Worm (Caenorhabditis elegans) whole organism, young adult: ENCODE measurements around the gene ulp-4.

Experiments
- B0035.1 ChIP-seq: sonication (generic microtip); optimal IDR thresholded peaks from 2 replicates; lab custom pipeline; 2016; ENCODE audit warnings: missing genetic modification characterization, mild to moderate bottlenecking, missing compliant biosample characterization, missing genotype, missing genetic modification reagents
- B0261.1 ChIP-seq: sonication (generic microtip); optimal IDR thresholded peaks from 2 replicates; lab custom pipeline; 2016; ENCODE audit warnings: mild to moderate bottlenecking, missing genetic modification characterization, moderate library complexity, missing compliant biosample characterization
- C17E4.6 ChIP-seq: fragments of 200-800 bp; sonication (Bioruptor generic); IDR thresholded peaks from 2 replicates; pipeline ENCODE4 v1.3.6; 2022; ENCODE audit warnings: missing genetic modification reagents, missing genetic modification characterization, missing compliant biosample characterization
- D2030.7 ChIP-seq: fragments of 200-800 bp; sonication (Bioruptor generic); IDR thresholded peaks from 2 replicates; pipeline ENCODE4 v1.3.6; 2022; ENCODE audit warnings: missing genetic modification reagents, missing genetic modification characterization, missing compliant biosample characterization
- F37B4.10 ChIP-seq: fragments of 200-800 bp; sonication (Bioruptor generic); IDR thresholded peaks from 2 replicates; pipeline ENCODE4 v1.3.6; 2022; ENCODE audit warnings: missing genetic modification characterization, missing compliant biosample characterization
- F52B5.7 ChIP-seq: sonication (generic microtip); optimal IDR thresholded peaks from 2 replicates; lab custom pipeline; 2016; ENCODE audit warnings: mild to moderate bottlenecking, missing genetic modification characterization, missing compliant biosample characterization
- F57C9.4 ChIP-seq: sonication (generic microtip); optimal IDR thresholded peaks from 2 replicates; lab custom pipeline; 2017; ENCODE audit warnings: mild to moderate bottlenecking, missing genetic modification characterization, missing compliant biosample characterization
- K11D2.4 ChIP-seq: fragments of 200-800 bp; sonication (Bioruptor generic); IDR thresholded peaks from 2 replicates; pipeline ENCODE4 v1.3.6; 2022; ENCODE audit warnings: missing genetic modification reagents, missing genetic modification characterization, missing compliant biosample characterization
- T07F8.4 ChIP-seq: sonication (generic microtip); optimal IDR thresholded peaks from 2 replicates; lab custom pipeline; 2016; ENCODE audit warnings: mild to moderate bottlenecking, missing genetic modification characterization, moderate library complexity, missing compliant biosample characterization
- T26A5.8 ChIP-seq: sonication (generic microtip); optimal IDR thresholded peaks from 2 replicates; lab custom pipeline; 2016; ENCODE audit warnings: missing genetic modification characterization, missing compliant biosample characterization
- Y53G8AR.9 ChIP-seq: fragments of 200-800 bp; sonication (Bioruptor generic); conservative IDR thresholded peaks from 2 replicates; pipeline ENCODE4 v1.3.6; 2022; ENCODE audit warnings: missing genetic modification reagents, missing genetic modification characterization, missing compliant biosample characterization
- Y56A3A.18 ChIP-seq: fragments of 200-800 bp; sonication (Bioruptor generic); IDR thresholded peaks from 2 replicates; pipeline ENCODE4 v1.3.6; 2022; ENCODE audit warnings: missing genetic modification reagents, missing genetic modification characterization, missing compliant biosample characterization
- akir-1 ChIP-seq: fragments of 200-800 bp; sonication (Bioruptor generic); optimal IDR thresholded peaks from 2 replicates; lab custom pipeline; 2018; ENCODE audit warnings: mild to moderate bottlenecking, missing genetic modification characterization, moderate library complexity, missing compliant biosample characterization
- athp-1 ChIP-seq: sonication (generic microtip); optimal IDR thresholded peaks from 2 replicates; lab custom pipeline; 2017; ENCODE audit warnings: mild to moderate bottlenecking, missing genetic modification characterization, missing compliant biosample characterization
- attf-5 ChIP-seq: fragments of 200-800 bp; sonication (Bioruptor generic); optimal IDR thresholded peaks from 2 replicates; lab custom pipeline; 2018; ENCODE audit warnings: mild to moderate bottlenecking, missing genetic modification characterization, missing compliant biosample characterization
- cebp-1 ChIP-seq, 2 experiments: fragments of 200-800 bp in 1 of 2; sonication (Bioruptor generic) in 1 of 2; sonication (generic microtip) in 1 of 2; IDR thresholded peaks in 1 of 2; optimal IDR thresholded peaks in 1 of 2; 2 replicates each; pipeline versions ENCODE4 v1.3.6 to Lab custom; 2017 to 2022; ENCODE audit warnings: missing compliant biosample characterization in 2 of 2, missing genetic modification characterization in 2 of 2, mild to moderate bottlenecking in 1 of 2, missing genetic modification reagents in 1 of 2, moderate library complexity in 1 of 2
- ceh-40 ChIP-seq: fragments of 200-800 bp; sonication (Bioruptor generic); IDR thresholded peaks from 2 replicates; pipeline ENCODE4 v1.3.6; 2022; ENCODE audit warnings: missing genetic modification characterization, missing compliant biosample characterization
- die-1 ChIP-seq: sonication (generic microtip); optimal IDR thresholded peaks from 2 replicates; lab custom pipeline; 2016; ENCODE audit warnings: missing genotype, mild to moderate bottlenecking, missing genetic modification characterization, missing compliant biosample characterization
- dpl-1 ChIP-seq: fragments of 150-350 bp; optimal IDR thresholded peaks from 2 replicates; lab custom pipeline; 2014; ENCODE audit warnings: missing biosample characterization, missing genetic modification reagents, missing genetic modification characterization
- egl-18 ChIP-seq: fragments of 200-800 bp; sonication (Bioruptor generic); IDR thresholded peaks from 2 replicates; pipeline ENCODE4 v1.3.6; 2022; ENCODE audit warnings: missing genetic modification reagents, missing genetic modification characterization, missing compliant biosample characterization
- egrh-3 ChIP-seq: fragments of 200-800 bp; sonication (Bioruptor generic); IDR thresholded peaks from 2 replicates; pipeline ENCODE4 v1.3.6; 2022; ENCODE audit warnings: missing genetic modification reagents, missing genetic modification characterization, missing compliant biosample characterization
- ekl-4 ChIP-seq: fragments of 200-800 bp; sonication (Bioruptor generic); IDR thresholded peaks from 2 replicates; pipeline ENCODE4 v1.3.6; 2022; ENCODE audit warnings: missing genetic modification reagents, missing genetic modification characterization, missing compliant biosample characterization
- fkh-3 ChIP-seq: sonication (generic microtip); optimal IDR thresholded peaks from 2 replicates; lab custom pipeline; 2016; ENCODE audit warnings: mild to moderate bottlenecking, missing genetic modification characterization, missing compliant biosample characterization
- hrde-1 ChIP-seq: sonication (generic microtip); optimal IDR thresholded peaks from 2 replicates; lab custom pipeline; 2016; ENCODE audit warnings: missing genetic modification characterization, mild to moderate bottlenecking, missing compliant biosample characterization, moderate library complexity, missing genotype, missing genetic modification reagents, borderline replicate concordance
- lin-26 ChIP-seq: fragments of 200-800 bp; sonication (Bioruptor generic); IDR thresholded peaks from 2 replicates; pipeline ENCODE4 v1.3.6; 2022; ENCODE audit warnings: missing genetic modification reagents, missing genetic modification characterization, missing compliant biosample characterization
- lin-35 ChIP-seq, 3 experiments: fragments of 150-350 bp in 2 of 3; sonication (generic microtip) in 1 of 3; optimal IDR thresholded peaks; 2 replicates each; lab custom pipeline; 2014 to 2018; ENCODE audit warnings: missing biosample characterization in 3 of 3, missing genetic modification characterization in 3 of 3, missing genetic modification reagents in 3 of 3
- lin-54 ChIP-seq: fragments of 200-800 bp; sonication (Bioruptor generic); optimal IDR thresholded peaks from 2 replicates; lab custom pipeline; 2018; ENCODE audit warnings: mild to moderate bottlenecking, missing genetic modification characterization, missing compliant biosample characterization
- lsy-27 ChIP-seq: sonication (generic microtip); optimal IDR thresholded peaks from 2 replicates; lab custom pipeline; 2017; ENCODE audit warnings: missing genetic modification characterization, mild to moderate bottlenecking, missing compliant biosample characterization, antibody characterized with exemption, missing genotype, borderline replicate concordance; ENCODE audit not compliant: insufficient read depth
- madf-10 ChIP-seq: sonication (generic microtip); optimal IDR thresholded peaks from 2 replicates; lab custom pipeline; 2016; ENCODE audit warnings: mild to moderate bottlenecking, missing genetic modification characterization, missing compliant biosample characterization
- madf-8 ChIP-seq: fragments of 200-800 bp; sonication (Bioruptor generic); conservative IDR thresholded peaks from 2 replicates; pipeline ENCODE4 v1.3.6; 2022; ENCODE audit warnings: missing genetic modification reagents, missing genetic modification characterization, missing compliant biosample characterization
- mes-4 ChIP-seq: sonication (generic microtip); optimal IDR thresholded peaks from 2 replicates; lab custom pipeline; 2016; ENCODE audit warnings: missing genotype, missing genetic modification characterization, missing compliant biosample characterization
- nfya-1 ChIP-seq: sonication (generic microtip); optimal IDR thresholded peaks from 2 replicates; lab custom pipeline; 2017; ENCODE audit warnings: antibody characterized with exemption, missing compliant biosample characterization, missing genetic modification characterization, borderline replicate concordance; ENCODE audit not compliant: insufficient read depth
- nfyb-1 ChIP-seq: fragments of 200-800 bp; sonication (Bioruptor generic); IDR thresholded peaks from 2 replicates; pipeline ENCODE4 v1.3.6; 2022; ENCODE audit warnings: missing genetic modification reagents, missing genetic modification characterization, missing compliant biosample characterization
- nhr-120 ChIP-seq: fragments of 200-800 bp; sonication (Bioruptor generic); IDR thresholded peaks from 2 replicates; pipeline ENCODE4 v1.3.6; 2022; ENCODE audit warnings: missing genetic modification characterization, missing compliant biosample characterization
- nhr-27 ChIP-seq: fragments of 200-800 bp; sonication (Bioruptor generic); optimal IDR thresholded peaks from 2 replicates; lab custom pipeline; 2018; ENCODE audit warnings: mild to moderate bottlenecking, missing genetic modification characterization, moderate library complexity, missing compliant biosample characterization
- nhr-90 ChIP-seq: sonication (generic microtip); optimal IDR thresholded peaks from 2 replicates; lab custom pipeline; 2016; ENCODE audit warnings: missing genotype, mild to moderate bottlenecking, missing genetic modification characterization, missing compliant biosample characterization
- repo-1 ChIP-seq: sonication (generic microtip); optimal IDR thresholded peaks from 2 replicates; lab custom pipeline; 2017; ENCODE audit warnings: mild to moderate bottlenecking, missing genetic modification characterization, missing compliant biosample characterization
- rpc-1 ChIP-seq, 2 experiments: fragments of 150-350 bp in 1 of 2; sonication (generic microtip) in 1 of 2; optimal IDR thresholded peaks; 2 replicates each; lab custom pipeline; 2014 to 2018; ENCODE audit warnings: missing biosample characterization in 1 of 2, missing genetic modification characterization in 1 of 2, missing genetic modification reagents in 1 of 2, missing genotype in 1 of 2
- sea-2 ChIP-seq: fragments of 200-800 bp; sonication (Bioruptor generic); IDR thresholded peaks from 2 replicates; pipeline ENCODE4 v1.3.6; 2022; ENCODE audit warnings: missing genetic modification characterization, missing compliant biosample characterization
- sptf-2 ChIP-seq: fragments of 200-800 bp; sonication (Bioruptor generic); optimal IDR thresholded peaks from 2 replicates; lab custom pipeline; 2018; ENCODE audit warnings: mild to moderate bottlenecking, missing genetic modification characterization, missing compliant biosample characterization
- tbp1 ChIP-seq: fragments of 200-800 bp; sonication (Bioruptor generic); optimal IDR thresholded peaks from 2 replicates; lab custom pipeline; 2018; ENCODE audit warnings: mild to moderate bottlenecking, missing genetic modification characterization, missing compliant biosample characterization
- tbx-9 ChIP-seq: sonication (generic microtip); optimal IDR thresholded peaks from 2 replicates; lab custom pipeline; 2016; ENCODE audit warnings: borderline replicate concordance, missing genetic modification characterization, inconsistent platforms, missing compliant biosample characterization
- zfh-2 ChIP-seq: fragments of 200-800 bp; sonication (Bioruptor generic); conservative IDR thresholded peaks from 2 replicates; pipeline ENCODE4 v1.3.6; 2022; ENCODE audit warnings: missing genetic modification reagents, missing genetic modification characterization, missing compliant biosample characterization
- zim-3 ChIP-seq: sonication (generic microtip); optimal IDR thresholded peaks from 2 replicates; lab custom pipeline; 2017; ENCODE audit warnings: mild to moderate bottlenecking, missing genetic modification characterization, moderate library complexity, missing compliant biosample characterization
- ztf-22 ChIP-seq: fragments of 200-800 bp; sonication (Bioruptor generic); optimal IDR thresholded peaks from 2 replicates; lab custom pipeline; 2018; ENCODE audit warnings: mild to moderate bottlenecking, missing genetic modification characterization, moderate library complexity, missing compliant biosample characterization

ulp-4 gene

DNA sequence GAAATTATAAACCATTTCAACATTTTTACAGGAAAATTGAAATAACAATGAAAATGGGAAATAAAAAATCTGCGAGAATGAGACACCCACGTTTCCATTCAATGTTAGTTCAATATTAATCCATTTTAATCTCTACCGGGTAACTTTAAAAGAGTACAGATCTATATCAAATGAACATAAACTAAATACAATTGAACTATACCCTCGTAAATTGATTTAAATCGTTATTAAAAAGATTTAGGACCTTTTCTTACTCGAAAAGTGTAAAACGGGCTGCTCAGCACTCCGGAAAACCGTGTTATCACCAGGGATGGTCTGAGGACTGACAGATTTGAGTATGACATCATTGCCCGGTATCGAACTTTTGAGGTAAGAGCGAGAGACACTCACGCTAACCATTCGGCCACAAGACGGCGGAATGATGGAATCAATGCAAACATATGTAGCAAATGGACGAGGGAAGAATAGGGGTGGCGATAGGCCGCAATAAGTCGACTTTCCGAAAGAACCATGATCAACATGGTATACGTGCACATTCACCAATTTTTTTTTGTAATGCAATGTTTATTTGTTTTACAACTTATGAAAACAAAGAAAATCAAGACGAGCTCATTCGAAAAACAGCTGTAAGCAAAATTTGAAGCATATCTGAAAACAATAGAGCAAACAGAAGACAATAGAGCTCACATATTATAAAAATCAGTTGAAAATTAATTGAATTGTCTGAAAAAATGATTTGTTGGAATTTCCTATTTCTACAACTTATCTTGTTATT lies 22.7 kb upstream of the ulp-4 start, which contains the start of the genes chst-1 and C41C4.9 (continued):
- TF ChIP-seq ekl-4 (GFP tag; lab: Robert Waterston, UW), result peak; percentile 91
- peak; percentile 94 for TF ChIP-seq sptf-2 (GFP tag; lab: Kevin White, UChicago)
- no peak for TF ChIP-seq dpl-1 (GFP tag; lab: Kevin White, UChicago)
- peak; percentile 94 for TF ChIP-seq rpc-1 (optimal IDR thresholded peaks at IDR 0.05; lab: Kevin White, UChicago)
- peak; percentile 97 for TF ChIP-seq rpc-1 (tag; optimal IDR thresholded peaks at IDR 0.05; lab: Kevin White, UChicago)
- TF ChIP-seq ceh-40 (GFP tag; lab: Robert Waterston, UW), result peak; percentile 92
- TF ChIP-seq D2030.7 (GFP tag; lab: Robert Waterston, UW), result no peak; the same call in 1 of the 2 replicates
- peak; percentile 84 for TF ChIP-seq lin-54 (GFP tag; lab: Kevin White, UChicago)
- peak; percentile 96 for TF ChIP-seq T26A5.8 (tag; lab: Kevin White, UChicago)
- no peak for TF ChIP-seq nhr-27 (tag; lab: Kevin White, UChicago)
- TF ChIP-seq hrde-1, result peak; percentile 80
- peak; percentile 23; the same call in 1 of the 2 replicates for TF ChIP-seq cebp-1 (GFP tag; IDR thresholded peaks at IDR 0.05; lab: Robert Waterston, UW)
- TF ChIP-seq cebp-1 (tag; optimal IDR thresholded peaks at IDR 0.05; lab: Kevin White, UChicago), result no peak
- no peak for TF ChIP-seq nfya-1 (tag; lab: Kevin White, UChicago)
- TF ChIP-seq madf-10 (tag; lab: Kevin White, UChicago), result peak; percentile 75
- no peak for TF ChIP-seq nhr-120 (GFP tag; lab: Robert Waterston, UW)
- peak; percentile 93 for TF ChIP-seq Y56A3A.18 (GFP tag; lab: Robert Waterston, UW)
- TF ChIP-seq mes-4 (tag; lab: Kevin White, UChicago), result peak; percentile 68
- peak; percentile 95 for TF ChIP-seq zim-3 (tag; lab: Kevin White, UChicago)
- TF ChIP-seq ztf-22 (GFP tag; lab: Kevin White, UChicago), result peak; percentile 91
- 0 out of 2 replicates have a peak, but pooled peaks have one; percentile 90 for TF ChIP-seq F37B4.10
- TF ChIP-seq egrh-3 (GFP tag; lab: Robert Waterston, UW), result no peak
- peak; percentile 98; the same call in 1 of the 2 replicates for TF ChIP-seq lin-26 (GFP tag; lab: Robert Waterston, UW)
- TF ChIP-seq zfh-2 (GFP tag; lab: Robert Waterston, UW), result no peak
- TF ChIP-seq T07F8.4 (tag; lab: Kevin White, UChicago), result peak; percentile 74
- no peak for TF ChIP-seq lin-35 (GFP tag; optimal IDR thresholded peaks at IDR 0.05; lab: Kevin White, UChicago)
- TF ChIP-seq die-1 (tag; lab: Kevin White, UChicago), result peak; percentile 96
- TF ChIP-seq B0035.1, result peak; percentile 46
- peak; percentile 49 for TF ChIP-seq F57C9.4 (tag; lab: Kevin White, UChicago)
- TF ChIP-seq egl-18, result no peak
- peak; percentile 96 for TF ChIP-seq nhr-90 (tag; lab: Kevin White, UChicago)
- peak; percentile 84 for TF ChIP-seq fkh-3 (tag; lab: Kevin White, UChicago)
- no peak for TF ChIP-seq sea-2 (GFP tag; lab: Robert Waterston, UW)
- peak; percentile 96 for TF ChIP-seq tbp1 (GFP tag; lab: Kevin White, UChicago)
- peak; percentile 78 for TF ChIP-seq repo-1 (tag; lab: Kevin White, UChicago)
- no peak for TF ChIP-seq athp-1 (tag; lab: Kevin White, UChicago)
- TF ChIP-seq C17E4.6, result no peak; the same call in 1 of the 2 replicates
- TF ChIP-seq nfyb-1 (GFP tag; lab: Robert Waterston, UW), result peak; percentile 91
- peak; percentile 77 for TF ChIP-seq akir-1 (GFP tag; lab: Kevin White, UChicago)
- TF ChIP-seq B0261.1 (tag; lab: Kevin White, UChicago), result peak; percentile 86
- TF ChIP-seq K11D2.4 (GFP tag; lab: Robert Waterston, UW), result no peak
- TF ChIP-seq Y53G8AR.9 (GFP tag; lab: Robert Waterston, UW), result 0 out of 2 replicates have a peak, but pooled peaks have one; percentile 32
- TF ChIP-seq F52B5.7 (tag; lab: Kevin White, UChicago), result peak; percentile 94
- peak; percentile 82 for TF ChIP-seq attf-5 (GFP tag; lab: Kevin White, UChicago)
- peak; percentile 8 for TF ChIP-seq lsy-27 (tag; lab: Kevin White, UChicago)
- peak; percentile 61 for TF ChIP-seq tbx-9 (tag; lab: Kevin White, UChicago)
- TF ChIP-seq madf-8 (GFP tag; lab: Robert Waterston, UW), result no peak
